Worm (Caenorhabditis elegans): ENCODE results near the gene T27E4.1.

T27E4.1 gene

DNA sequence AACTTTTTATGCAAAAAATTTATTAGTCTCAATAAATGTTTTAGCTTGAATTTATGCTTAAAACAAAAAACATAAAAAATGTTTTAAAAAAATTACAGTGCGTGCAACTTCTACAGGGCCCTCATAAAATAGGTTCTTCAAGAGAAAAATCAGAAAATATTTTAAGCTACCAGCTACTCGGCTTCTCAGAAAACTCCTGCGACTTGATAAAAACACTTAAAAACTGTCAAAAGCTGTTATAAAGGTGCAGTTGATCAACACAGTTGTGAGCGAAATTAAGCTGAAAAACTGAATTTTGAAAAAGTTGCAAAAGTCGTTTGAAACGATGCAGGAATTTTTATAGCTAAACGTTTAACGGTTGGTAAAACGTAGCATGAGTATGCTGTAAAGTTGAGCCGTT is 3.4 kb upstream of the T27E4.1 start (continued):
- TF ChIP-seq ceh-40 (GFP tag; IDR thresholded peaks at IDR 0.05): peak; percentile 69; the same call in 1 of the 2 replicates
- no peak for TF ChIP-seq tlf-1 (GFP tag; optimal IDR thresholded peaks at IDR 0.05)
- TF ChIP-seq D2030.7 (GFP tag; IDR thresholded peaks at IDR 0.05): no peak
- peak; percentile 48 for TF ChIP-seq ztf-26 (tag; optimal IDR thresholded peaks at IDR 0.05)
- no peak for TF ChIP-seq sdz-38 (tag; optimal IDR thresholded peaks at IDR 0.05)
- TF ChIP-seq lin-26 (GFP tag; IDR thresholded peaks at IDR 0.05): peak; percentile 37; the same call in 1 of the 2 replicates
- 0 out of 2 replicates have a peak, but pooled peaks have one; percentile 19 for TF ChIP-seq egrh-3 (GFP tag; IDR thresholded peaks at IDR 0.05)
- 0 out of 2 replicates have a peak, but pooled peaks have one; percentile 53 for TF ChIP-seq aptf-3 (GFP tag; IDR thresholded peaks at IDR 0.05)
- TF ChIP-seq nfyb-1 (GFP tag; IDR thresholded peaks at IDR 0.05): peak; percentile 32
- no peak for TF ChIP-seq ceh-79 (tag; optimal IDR thresholded peaks at IDR 0.05)
- TF ChIP-seq lsl-1 (GFP tag; optimal IDR thresholded peaks at IDR 0.05): no peak
- no peak for TF ChIP-seq ceh-91 (GFP tag; IDR thresholded peaks at IDR 0.05)
- 0 out of 2 replicates have a peak, but pooled peaks have one; percentile 20 for TF ChIP-seq egl-44 (GFP tag; IDR thresholded peaks at IDR 0.05)
- peak; percentile 87 for TF ChIP-seq dox-1 (GFP tag; IDR thresholded peaks at IDR 0.05)
- TF ChIP-seq attf-3 (GFP tag; conservative IDR thresholded peaks at IDR 0.05): no peak
- TF ChIP-seq Y56A3A.18 (GFP tag; IDR thresholded peaks at IDR 0.05): no peak
- no peak for TF ChIP-seq cebp-1 (GFP tag; IDR thresholded peaks at IDR 0.05)
- peak; percentile 10 for TF ChIP-seq cebp-1 (tag; optimal IDR thresholded peaks at IDR 0.05)
- TF ChIP-seq ama-1 (optimal IDR thresholded peaks at IDR 0.05): peak; percentile 82
- TF ChIP-seq ama-1 (GFP tag; optimal IDR thresholded peaks at IDR 0.05): no peak

DNA sequence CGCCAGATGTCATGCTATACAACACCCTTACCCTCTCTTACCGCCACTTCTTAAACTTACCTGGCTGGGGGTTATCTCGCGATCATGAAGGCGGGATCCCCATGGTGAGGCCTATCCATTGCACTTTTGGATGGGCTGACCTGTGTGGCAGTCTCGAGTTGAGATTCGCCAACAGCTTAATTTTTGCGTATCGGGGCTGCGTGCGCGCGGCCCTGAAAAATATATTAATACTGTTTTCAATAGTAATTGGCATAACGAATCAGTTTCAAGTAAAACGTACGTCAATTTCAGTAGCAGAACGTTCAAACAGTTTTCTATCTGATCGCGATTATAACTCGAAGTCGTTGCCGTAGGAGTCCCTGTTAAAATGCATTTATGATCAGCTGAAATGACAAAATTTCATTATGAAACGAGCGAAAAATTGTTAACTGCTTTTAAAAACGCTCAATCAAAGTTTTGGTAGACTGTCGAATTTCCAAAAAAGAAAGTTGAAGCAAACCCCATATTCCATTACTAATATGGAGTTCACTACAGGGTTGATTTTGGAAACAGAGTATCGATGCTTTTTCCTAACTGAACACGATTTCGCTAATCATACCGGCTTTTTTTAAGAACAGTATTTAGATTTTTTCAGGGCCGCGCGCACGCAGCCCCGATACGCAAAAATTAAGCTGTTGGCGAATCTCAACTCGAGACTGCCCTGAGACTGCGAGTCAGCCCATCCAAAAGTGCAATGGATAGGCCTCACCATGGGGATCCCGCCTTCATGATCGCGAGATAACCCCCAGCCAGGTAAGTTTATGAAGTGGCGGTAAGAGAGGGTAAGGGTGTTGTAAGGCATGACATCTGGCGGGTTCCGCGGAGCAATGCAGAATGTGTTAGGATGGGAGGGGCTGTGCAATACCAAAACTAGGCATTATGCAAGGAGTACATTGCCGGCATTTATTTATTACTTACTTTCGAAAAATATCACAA is 1.0 kb upstream of the T27E4.1 start:
- TF ChIP-seq ceh-100 (GFP tag; IDR thresholded peaks at IDR 0.05): peak; percentile 16; the same call in 1 of the 2 replicates
- TF ChIP-seq hlh-12 (tag; optimal IDR thresholded peaks at IDR 0.05): peak; percentile 30
- 0 out of 2 replicates have a peak, but pooled peaks have one; percentile 36 for TF ChIP-seq zfh-2 (GFP tag; conservative IDR thresholded peaks at IDR 0.05)
- peak; percentile 53 for TF ChIP-seq hmg-1.2 (GFP tag; IDR thresholded peaks at IDR 0.05)
- peak; percentile 58 for TF ChIP-seq snpc-4 (GFP tag; optimal IDR thresholded peaks at IDR 0.05)
- peak in 3 of 4 experiments; percentile 53 to 79 (median 66) for TF ChIP-seq snpc-4 (tag; optimal IDR thresholded peaks at IDR 0.05)
- peak; percentile 43; the same call in 1 of the 2 replicates for TF ChIP-seq Y56A3A.18 (GFP tag; IDR thresholded peaks at IDR 0.05)
- TF ChIP-seq F49E8.2 (tag; optimal IDR thresholded peaks at IDR 0.05; ENCODE audit: insufficient read depth): peak; percentile 2
- TF ChIP-seq mcd-1 (GFP tag; IDR thresholded peaks at IDR 0.05): peak; percentile 39; the same call in 1 of the 2 replicates
- TF ChIP-seq lin-26 (GFP tag; IDR thresholded peaks at IDR 0.05): peak; percentile 43; the same call in 1 of the 2 replicates
- TF ChIP-seq attf-6 (GFP tag; IDR thresholded peaks at IDR 0.05): peak; percentile 77
- TF ChIP-seq hmg-20 (GFP tag; IDR thresholded peaks at IDR 0.05): peak; percentile 11; the same call in 1 of the 2 replicates
- 0 out of 2 replicates have a peak, but pooled peaks have one; percentile 62 for TF ChIP-seq bed-1 (GFP tag; IDR thresholded peaks at IDR 0.05)
- peak; percentile 61; the same call in 1 of the 2 replicates for TF ChIP-seq ekl-4 (GFP tag; IDR thresholded peaks at IDR 0.05)
- TF ChIP-seq dox-1 (GFP tag; IDR thresholded peaks at IDR 0.05): peak; percentile 55
- peak; percentile 81; the same call in 1 of the 2 replicates for TF ChIP-seq aptf-3 (GFP tag; IDR thresholded peaks at IDR 0.05)
- peak; percentile 49 for TF ChIP-seq tbp1 (GFP tag; optimal IDR thresholded peaks at IDR 0.05)
- TF ChIP-seq D2030.7 (GFP tag; IDR thresholded peaks at IDR 0.05): peak; percentile 48; the same call in 1 of the 2 replicates
- TF ChIP-seq hsf-1 (GFP tag; IDR thresholded peaks at IDR 0.05): peak; percentile 58
- peak; percentile 60 for TF ChIP-seq madf-6 (GFP tag; IDR thresholded peaks at IDR 0.05)
- peak; percentile 79 for TF ChIP-seq snpc-1.1 (tag; optimal IDR thresholded peaks at IDR 0.05; ENCODE audit: insufficient read depth)
- peak; percentile 54 for TF ChIP-seq rcor-1 (GFP tag; IDR thresholded peaks at IDR 0.05)

All from whole organism, young adult.